Worm (Caenorhabditis elegans): ENCODE measurements around the gene ddl-3.

Gene ddl-3

DNA sequence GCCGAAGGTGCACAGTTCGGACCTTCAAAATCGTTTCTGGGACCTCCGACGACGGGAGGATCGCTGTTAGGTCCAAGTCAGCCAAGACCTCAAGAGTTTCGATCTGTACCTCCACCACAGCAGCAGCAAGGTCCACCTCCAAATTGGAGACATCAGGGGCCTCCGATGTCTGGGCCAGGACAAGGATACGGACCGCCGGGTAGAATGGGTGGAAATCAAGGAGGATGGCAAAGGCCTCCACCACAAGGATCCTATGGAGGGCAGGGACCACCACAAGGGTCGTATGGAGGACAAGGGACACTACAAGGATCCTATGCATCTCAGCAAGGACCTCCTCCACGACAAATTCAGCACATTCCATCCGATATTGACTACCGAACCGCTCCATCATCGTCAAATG is 16.4 kb upstream of the ddl-3 start (continued):
- no peak for TF ChIP-seq skn-1 (tag; optimal IDR thresholded peaks at IDR 0.05)
- TF ChIP-seq nhr-28 (tag; optimal IDR thresholded peaks at IDR 0.05) = no peak
- no peak for TF ChIP-seq nhr-48 (tag; optimal IDR thresholded peaks at IDR 0.05)
- TF ChIP-seq ztf-11 (tag; optimal IDR thresholded peaks at IDR 0.05) = no peak

DNA sequence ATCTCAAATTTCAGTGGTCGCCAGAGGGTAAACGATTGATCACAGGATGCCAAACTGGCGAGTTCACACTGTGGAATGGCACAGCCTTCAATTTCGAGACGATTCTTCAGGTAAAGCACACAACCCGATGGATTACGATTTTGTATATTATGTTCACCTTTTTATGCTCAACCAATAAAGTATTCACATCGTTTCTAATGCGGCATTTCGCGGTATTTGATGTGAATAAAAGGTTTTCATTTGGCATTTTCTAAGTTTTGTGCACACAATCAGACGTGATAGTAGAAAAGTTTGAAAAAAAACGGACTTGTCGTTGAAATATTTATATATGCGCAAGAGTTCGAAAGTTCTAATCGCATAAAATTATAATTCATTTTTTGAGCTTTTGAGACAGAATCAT is 14.8 kb upstream of the ddl-3 start:
- TF ChIP-seq ceh-62 (tag; optimal IDR thresholded peaks at IDR 0.05) (no peak), Y5F2A.4 (GFP tag; optimal IDR thresholded peaks at IDR 0.05) (no peak), dmd-9 (GFP tag; IDR thresholded peaks at IDR 0.05) (no peak), aha-1 (tag) (peak; percentile 83), unc-62 (GFP tag; optimal IDR thresholded peaks at IDR 0.05 in 1 of 2) (peak in 1 of 2 experiments; percentile 77), unc-62 (tag; optimal IDR thresholded peaks at IDR 0.05) (no peak), egl-27 (tag; optimal IDR thresholded peaks at IDR 0.05) (no peak), R02D3.7 (tag; optimal IDR thresholded peaks at IDR 0.05) (no peak)

DNA sequence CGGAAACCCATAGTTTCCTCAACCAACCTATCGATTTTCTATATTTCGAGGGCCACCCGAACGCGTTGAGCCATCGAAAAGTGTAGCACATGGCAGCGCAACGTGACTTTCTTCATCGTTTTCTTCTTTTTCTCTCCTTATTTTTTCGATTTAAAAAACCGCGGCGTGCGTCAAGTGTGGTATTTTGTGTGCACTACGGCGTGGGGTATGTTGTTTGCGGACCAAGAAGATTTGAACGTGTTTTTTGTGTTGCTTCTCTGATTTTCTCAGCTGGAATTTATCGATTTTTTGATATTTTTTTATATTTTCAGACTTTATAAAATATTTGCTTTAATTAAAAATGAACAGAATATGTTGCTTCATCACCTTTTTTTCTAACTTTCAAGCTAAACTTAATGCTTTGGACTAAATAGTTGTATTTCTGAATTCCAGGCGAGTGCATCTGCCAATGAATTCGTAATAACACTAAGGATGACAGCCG is 13.7 kb upstream of the ddl-3 start, which contains the start of the genes agl-1 and pfs-2:
Gene agl-1, minus strand, starts transcription at position 178 of the 481 bp plus-strand sequence.
Gene pfs-2, plus strand, starts transcription at position 431 of the 481 bp plus-strand sequence.
- TF ChIP-seq dpl-1 (GFP tag; optimal IDR thresholded peaks at IDR 0.05) (peak; percentile 93), hlh-11 (tag; optimal IDR thresholded peaks at IDR 0.05) (peak; percentile 57), sdz-12 (GFP tag; optimal IDR thresholded peaks at IDR 0.05) (no peak), T26A8.4 (GFP tag; IDR thresholded peaks at IDR 0.05) (0 out of 2 replicates have a peak, but pooled peaks have one; percentile 24), lin-38 (GFP tag; IDR thresholded peaks at IDR 0.05) (peak; percentile 77), nhr-28 (tag; optimal IDR thresholded peaks at IDR 0.05) (peak; percentile 44), ZK546.5 (tag; optimal IDR thresholded peaks at IDR 0.05) (peak in 1 of 2 experiments; percentile 58), ceh-28 (tag; optimal IDR thresholded peaks at IDR 0.05) (peak; percentile 59), nhr-25 (tag; optimal IDR thresholded peaks at IDR 0.05; ENCODE audit: borderline replicate concordance, insufficient read depth) (no peak), egl-27 (tag; optimal IDR thresholded peaks at IDR 0.05) (no peak), hlh-30 (tag; optimal IDR thresholded peaks at IDR 0.05; ENCODE audit: insufficient read depth) (peak; percentile 95), ztf-11 (tag; optimal IDR thresholded peaks at IDR 0.05) (no peak), cey-2 (tag; optimal IDR thresholded peaks at IDR 0.05; ENCODE audit: borderline replicate concordance, insufficient read depth) (no peak), F37D6.2 (tag; optimal IDR thresholded peaks at IDR 0.05) (peak; percentile 9), mes-2 (tag; optimal IDR thresholded peaks at IDR 0.05; ENCODE audit: poor library complexity, severe bottlenecking) (peak; percentile 78), lsy-2 (tag; optimal IDR thresholded peaks at IDR 0.05) (peak; percentile 27 to 93), dmd-6 (GFP tag; IDR thresholded peaks at IDR 0.05) (0 out of 2 replicates have a peak, but pooled peaks have one; percentile 15), hif-1 (tag; optimal IDR thresholded peaks at IDR 0.05) (peak in 1 of 2 experiments; percentile 96), spr-1 (tag; optimal IDR thresholded peaks at IDR 0.05) (peak; percentile 50), skn-1 (tag; optimal IDR thresholded peaks at IDR 0.05) (no peak), gei-8 (GFP tag; optimal IDR thresholded peaks at IDR 0.05) (no peak), dve-1 (tag; optimal IDR thresholded peaks at IDR 0.05; ENCODE audit: insufficient read depth) (peak; percentile 59), mxl-3 (GFP tag; optimal IDR thresholded peaks at IDR 0.05) (peak; percentile 78), tag-97 (GFP tag; IDR thresholded peaks at IDR 0.05) (no peak), nhr-11 (tag; optimal IDR thresholded peaks at IDR 0.05) (peak; percentile 47), pha-4 (GFP tag; IDR thresholded peaks at IDR 0.05) (no peak), pha-4 (tag; optimal IDR thresholded peaks at IDR 0.05) (peak; percentile 65), lim-7 (GFP tag; IDR thresholded peaks at IDR 0.05) (peak; percentile 19; the same call in 1 of the 2 replicates), nhr-77 (tag; optimal IDR thresholded peaks at IDR 0.05) (peak; percentile 64), php-3 (GFP tag; IDR thresholded peaks at IDR 0.05) (no peak), daf-16 (GFP tag; optimal IDR thresholded peaks at IDR 0.05) (no peak), daf-16 (tag; optimal IDR thresholded peaks at IDR 0.05) (peak; percentile 16), mep-1 (tag; optimal IDR thresholded peaks at IDR 0.05) (peak; percentile 85), nhr-237 (tag; optimal IDR thresholded peaks at IDR 0.05) (no peak), aha-1 (tag) (peak; percentile 98), ceh-20 (GFP tag; IDR thresholded peaks at IDR 0.05) (0 out of 2 replicates have a peak, but pooled peaks have one; percentile 30), fkh-10 (GFP tag; optimal IDR thresholded peaks at IDR 0.05) (peak; percentile 35), F44E2.7 (GFP tag; IDR thresholded peaks at IDR 0.05) (no peak), lir-3 (tag; optimal IDR thresholded peaks at IDR 0.05) (no peak), nhr-76 (tag; optimal IDR thresholded peaks at IDR 0.05) (no peak)

All from whole organism, L4 larva.